Worm (Caenorhabditis elegans): ENCODE results near the gene ttr-14.
A peak's percentile ranks its signal among the peaks of the same experiment; 100 is the strongest.

ce11 chrX:10768289-10769153 lies 18.8 kb upstream of the ttr-14 start:
- TF ChIP-seq nhr-67 (tag; optimal IDR thresholded peaks at IDR 0.05): no peak
- TF ChIP-seq unc-62 (GFP tag; optimal IDR thresholded peaks at IDR 0.05): no peak
- TF ChIP-seq egl-27 (tag; optimal IDR thresholded peaks at IDR 0.05): no peak
- TF ChIP-seq elt-2 (tag; optimal IDR thresholded peaks at IDR 0.05): no peak
- TF ChIP-seq eor-1 (tag; optimal IDR thresholded peaks at IDR 0.05): no peak
- TF ChIP-seq pha-4 (tag; optimal IDR thresholded peaks at IDR 0.05): no peak
- no peak for TF ChIP-seq fos-1 (tag; optimal IDR thresholded peaks at IDR 0.05)
- TF ChIP-seq sea-2 (GFP tag; optimal IDR thresholded peaks at IDR 0.05): no peak
- TF ChIP-seq nhr-28 (tag; optimal IDR thresholded peaks at IDR 0.05): no peak
- no peak for TF ChIP-seq nhr-77 (tag; optimal IDR thresholded peaks at IDR 0.05)
- no peak for TF ChIP-seq mdl-1 (tag; optimal IDR thresholded peaks at IDR 0.05)
- peak; percentile 29 for TF ChIP-seq nhr-11 (tag; optimal IDR thresholded peaks at IDR 0.05)
- TF ChIP-seq ceh-28 (tag; optimal IDR thresholded peaks at IDR 0.05): no peak
- TF ChIP-seq fkh-10 (GFP tag; optimal IDR thresholded peaks at IDR 0.05): no peak

Measured in whole organism, L3 larva.